Worm (Caenorhabditis elegans): ENCODE results near the gene C18D1.2.

The C18D1.2 gene

DNA sequence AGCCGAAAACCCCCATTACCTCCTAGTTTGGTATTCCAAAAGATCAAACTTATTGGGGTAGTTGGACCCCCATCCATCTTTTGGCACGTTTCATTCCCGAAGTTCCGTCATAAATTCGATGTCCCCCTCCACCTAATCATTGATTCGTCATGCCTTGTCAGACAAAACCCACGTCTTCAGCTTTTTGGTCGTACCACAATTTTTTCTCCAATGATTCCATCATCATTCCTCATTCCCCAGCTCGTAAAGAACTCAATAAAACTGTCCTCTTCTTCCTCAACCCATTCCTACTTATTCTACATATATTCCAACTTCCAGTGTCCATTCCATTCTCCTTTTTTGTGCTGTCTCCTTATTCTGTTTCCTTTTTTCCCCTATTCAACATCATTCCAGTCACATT lies 8.2 kb upstream of the C18D1.2 start, which contains the start of gene flp-4:
Gene flp-4, plus strand, starts transcription at position 301 of the 400 bp plus-strand sequence.
- TF ChIP-seq D1046.2 (GFP tag; IDR thresholded peaks at IDR 0.05): no peak
- no peak for TF ChIP-seq nhr-11 (tag; optimal IDR thresholded peaks at IDR 0.05)
- no peak for TF ChIP-seq ceh-44 (GFP tag; IDR thresholded peaks at IDR 0.05)
- TF ChIP-seq fkh-10 (GFP tag; optimal IDR thresholded peaks at IDR 0.05): no peak
- TF ChIP-seq nhr-41 (GFP tag; IDR thresholded peaks at IDR 0.05): no peak
- no peak for TF ChIP-seq nhr-48 (tag; optimal IDR thresholded peaks at IDR 0.05)
- no peak for TF ChIP-seq T26A8.4 (GFP tag; IDR thresholded peaks at IDR 0.05)
- no peak for TF ChIP-seq ztf-7 (tag; optimal IDR thresholded peaks at IDR 0.05)
- TF ChIP-seq lin-38 (GFP tag; IDR thresholded peaks at IDR 0.05): no peak
- TF ChIP-seq mxl-2 (GFP tag; conservative IDR thresholded peaks at IDR 0.05): no peak
- TF ChIP-seq vab-7 (GFP tag; IDR thresholded peaks at IDR 0.05): no peak
- TF ChIP-seq Y48G9A.11 (GFP tag; IDR thresholded peaks at IDR 0.05): no peak
- no peak for TF ChIP-seq hmg-1.1 (GFP tag; IDR thresholded peaks at IDR 0.05)
- TF ChIP-seq spr-3 (GFP tag; optimal IDR thresholded peaks at IDR 0.05): no peak
- no peak for TF ChIP-seq daf-8 (GFP tag; IDR thresholded peaks at IDR 0.05)

DNA sequence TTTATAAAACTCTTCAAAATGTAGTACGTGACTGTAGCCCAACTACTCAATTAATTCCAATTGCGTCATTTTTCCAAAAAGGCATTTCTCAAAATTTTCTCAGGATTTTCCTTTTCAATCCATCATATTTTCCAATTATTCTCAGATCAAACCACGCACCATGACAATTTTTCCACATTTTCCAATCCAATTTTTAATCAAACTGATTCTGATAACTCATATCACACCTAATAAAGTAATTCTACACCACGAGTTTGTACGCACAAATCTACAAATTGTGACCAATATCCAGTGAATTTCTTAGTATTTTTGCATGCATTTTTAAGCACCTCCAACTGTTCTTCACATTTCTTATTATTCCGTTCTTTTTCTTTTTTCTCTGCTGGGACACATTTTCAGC lies 5.3 kb upstream of the C18D1.2 start:
- no peak for TF ChIP-seq mes-2 (tag; optimal IDR thresholded peaks at IDR 0.05; ENCODE audit: poor library complexity, severe bottlenecking)
- peak; percentile 77 for TF ChIP-seq aha-1 (tag)
- TF ChIP-seq nhr-11 (tag; optimal IDR thresholded peaks at IDR 0.05): peak; percentile 47
- TF ChIP-seq daf-8 (GFP tag; IDR thresholded peaks at IDR 0.05): no peak
- TF ChIP-seq dmd-9 (GFP tag; IDR thresholded peaks at IDR 0.05): no peak

DNA sequence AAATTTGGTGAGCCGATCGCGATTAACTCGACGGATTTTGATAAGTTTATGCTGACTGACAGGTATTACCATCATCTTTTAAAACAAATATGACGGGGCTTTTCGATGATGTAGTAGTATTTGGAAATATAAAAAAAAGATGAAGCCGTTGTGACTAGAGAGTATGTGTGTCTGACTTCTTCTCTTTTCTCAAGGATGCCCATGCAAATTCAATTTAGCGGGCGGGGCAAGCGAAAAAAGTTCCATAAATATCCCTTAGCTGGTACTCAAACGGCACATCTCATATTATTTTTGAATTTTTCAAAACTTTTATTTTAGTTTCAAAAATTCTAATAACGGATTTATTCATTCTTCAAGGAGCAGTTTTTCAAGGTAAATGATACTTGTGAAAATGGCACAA lies 3.7 kb downstream of the C18D1.2 start, which contains the start of gene stg-1:
Gene stg-1, minus strand, starts transcription at position 153 of the 400 bp plus-strand sequence.
- TF ChIP-seq nhr-25 (tag; optimal IDR thresholded peaks at IDR 0.05; ENCODE audit: borderline replicate concordance, insufficient read depth): no peak
- no peak for TF ChIP-seq hlh-11 (tag; optimal IDR thresholded peaks at IDR 0.05)
- TF ChIP-seq aly-2 (tag; optimal IDR thresholded peaks at IDR 0.05): no peak
- no peak for TF ChIP-seq nhr-237 (tag; optimal IDR thresholded peaks at IDR 0.05)
- TF ChIP-seq nhr-77 (tag; optimal IDR thresholded peaks at IDR 0.05): no peak
- TF ChIP-seq spr-3 (GFP tag; optimal IDR thresholded peaks at IDR 0.05): no peak
- no peak for TF ChIP-seq fkh-10 (GFP tag; optimal IDR thresholded peaks at IDR 0.05)
- no peak for TF ChIP-seq skn-1 (tag; optimal IDR thresholded peaks at IDR 0.05)
- no peak for TF ChIP-seq nhr-41 (GFP tag; IDR thresholded peaks at IDR 0.05)
- no peak for TF ChIP-seq Y105C5A.15 (GFP tag; IDR thresholded peaks at IDR 0.05)
- no peak for TF ChIP-seq attf-4 (tag; optimal IDR thresholded peaks at IDR 0.05)
- no peak for TF ChIP-seq hif-1 (tag; optimal IDR thresholded peaks at IDR 0.05)
- no peak for TF ChIP-seq set-16 (GFP tag; IDR thresholded peaks at IDR 0.05)
- TF ChIP-seq ctbp-1 (GFP tag; IDR thresholded peaks at IDR 0.05): no peak
- TF ChIP-seq zfp-3 (GFP tag; conservative IDR thresholded peaks at IDR 0.05): no peak

DNA sequence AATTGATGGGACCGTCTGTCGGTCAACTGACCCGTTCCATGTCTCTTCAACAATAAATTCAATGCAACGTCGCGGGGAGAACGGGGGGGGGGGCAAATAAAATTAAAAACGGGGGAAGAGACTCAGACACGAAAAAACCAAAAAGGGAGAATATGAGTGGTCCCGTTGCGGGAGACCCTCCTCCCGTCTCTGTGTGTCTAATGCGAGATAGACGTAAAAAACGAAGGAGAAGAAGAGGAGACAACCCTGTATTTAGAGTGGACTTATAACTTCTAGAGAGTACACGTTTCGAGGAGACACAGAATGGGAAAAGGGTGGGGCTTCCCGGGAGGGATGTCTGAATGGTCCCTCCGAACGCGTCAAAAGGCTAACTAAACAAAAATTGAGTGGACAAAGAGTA lies 8.7 kb downstream of the C18D1.2 start:
- no peak for TF ChIP-seq T20F7.1 (GFP tag; optimal IDR thresholded peaks at IDR 0.05)
- no peak for TF ChIP-seq mdt-29 (GFP tag; IDR thresholded peaks at IDR 0.05)
- TF ChIP-seq lin-15B (tag; optimal IDR thresholded peaks at IDR 0.05): no peak
- no peak for TF ChIP-seq lin-29 (GFP tag; IDR thresholded peaks at IDR 0.05)
- TF ChIP-seq hlh-30 (tag; optimal IDR thresholded peaks at IDR 0.05; ENCODE audit: insufficient read depth): no peak
- TF ChIP-seq saeg-2 (GFP tag; IDR thresholded peaks at IDR 0.05): no peak
- no peak for TF ChIP-seq aly-2 (tag; optimal IDR thresholded peaks at IDR 0.05)
- TF ChIP-seq jun-1 (tag; optimal IDR thresholded peaks at IDR 0.05): no peak
- TF ChIP-seq duxl-1 (tag; optimal IDR thresholded peaks at IDR 0.05; ENCODE audit: poor library complexity): no peak
- no peak for TF ChIP-seq zag-1 (tag; optimal IDR thresholded peaks at IDR 0.05)
- TF ChIP-seq nhr-237 (tag; optimal IDR thresholded peaks at IDR 0.05): no peak
- TF ChIP-seq mdl-1 (tag; optimal IDR thresholded peaks at IDR 0.05): no peak
- no peak for TF ChIP-seq dpl-1 (GFP tag; optimal IDR thresholded peaks at IDR 0.05)
